Worm (Caenorhabditis elegans): ENCODE measurements around the gene C52E2.5.
"Not testable (repeated sequence)": the region's sequence is repeated elsewhere in the genome, so short reads cannot be mapped to it uniquely, and the experiment has no call there.

C52E2.5 gene

ce11 chrII:1865683-1866431, 23.1 kb upstream of the C52E2.5 start, which contains the start of gene math-15:
Gene math-15, plus strand, starts transcription at chrII:1866381.
- TF ChIP-seq T22C8.4 (GFP tag; IDR thresholded peaks at IDR 0.05) (no peak), tab-1 (GFP tag; IDR thresholded peaks at IDR 0.05) (no peak), cog-1 (tag; optimal IDR thresholded peaks at IDR 0.05) (no peak), ref-1 (GFP tag; conservative IDR thresholded peaks at IDR 0.05) (no peak), med-1 (GFP tag; optimal IDR thresholded peaks at IDR 0.05; ENCODE audit: insufficient read depth) (no peak), ztf-29 (GFP tag; IDR thresholded peaks at IDR 0.05) (no peak), flt-1 (GFP tag; IDR thresholded peaks at IDR 0.05) (no peak), ztf-23 (GFP tag; IDR thresholded peaks at IDR 0.05) (no peak)

- TF ChIP-seq ref-1 (GFP tag; conservative IDR thresholded peaks at IDR 0.05) (no peak), med-1 (GFP tag; optimal IDR thresholded peaks at IDR 0.05; ENCODE audit: insufficient read depth) (no peak), flt-1 (GFP tag; IDR thresholded peaks at IDR 0.05) (no peak), T22C8.4 (GFP tag; IDR thresholded peaks at IDR 0.05) (no peak), ztf-23 (GFP tag; IDR thresholded peaks at IDR 0.05) (no peak), klf-2 (GFP tag; conservative IDR thresholded peaks at IDR 0.05) (no peak), ztf-29 (GFP tag; IDR thresholded peaks at IDR 0.05) (no peak), cog-1 (tag; optimal IDR thresholded peaks at IDR 0.05) (no peak), tab-1 (GFP tag; IDR thresholded peaks at IDR 0.05) (no peak)
Measured at ce11 chrII:1864278-1864677, 21.5 kb upstream of the C52E2.5 start, which contains the start of gene C16C4.17. Gene C16C4.17, plus strand, starts transcription at chrII:1864578.

- TF ChIP-seq tab-1 (GFP tag; IDR thresholded peaks at IDR 0.05); med-1 (GFP tag; optimal IDR thresholded peaks at IDR 0.05; ENCODE audit: insufficient read depth); T22C8.4 (GFP tag; IDR thresholded peaks at IDR 0.05): not testable (repeated sequence)
Measured at ce11 chrII:1862334-1862733, 19.6 kb upstream of the C52E2.5 start, which contains the start of gene fbxb-98. Gene fbxb-98, plus strand, starts transcription at chrII:1862634.

- TF ChIP-seq tab-1, T22C8.4, ztf-23 (GFP tag; IDR thresholded peaks at IDR 0.05): not testable (repeated sequence)
Measured at ce11 chrII:1861285-1861793, 18.6 kb upstream of the C52E2.5 start, which contains the start of gene C16C4.18. Gene C16C4.18, minus strand, starts transcription at chrII:1861335.

ce11 chrII:1854094-1854493, 11.4 kb upstream of the C52E2.5 start, which contains the start of gene fbxb-95:
Gene fbxb-95, plus strand, starts transcription at chrII:1854394.
- TF ChIP-seq med-1 (GFP tag; optimal IDR thresholded peaks at IDR 0.05; ENCODE audit: insufficient read depth); ztf-29 (GFP tag; IDR thresholded peaks at IDR 0.05); ztf-23 (GFP tag; IDR thresholded peaks at IDR 0.05): not testable (repeated sequence)

- no peak for TF ChIP-seq med-1 (GFP tag; optimal IDR thresholded peaks at IDR 0.05; ENCODE audit: insufficient read depth)
- no peak for TF ChIP-seq ref-1 (GFP tag; conservative IDR thresholded peaks at IDR 0.05)
- no peak for TF ChIP-seq klf-2 (GFP tag; conservative IDR thresholded peaks at IDR 0.05)
- no peak for TF ChIP-seq cog-1 (tag; optimal IDR thresholded peaks at IDR 0.05)
- TF ChIP-seq T22C8.4 (GFP tag; IDR thresholded peaks at IDR 0.05), result no peak
- no peak for TF ChIP-seq ztf-23 (GFP tag; IDR thresholded peaks at IDR 0.05)
- no peak for TF ChIP-seq flt-1 (GFP tag; IDR thresholded peaks at IDR 0.05)
- TF ChIP-seq ztf-29 (GFP tag; IDR thresholded peaks at IDR 0.05), result no peak
- no peak for TF ChIP-seq tab-1 (GFP tag; IDR thresholded peaks at IDR 0.05)
Measured at ce11 chrII:1852503-1852902, 9.8 kb upstream of the C52E2.5 start, which contains the start of gene C52E2.2. Gene C52E2.2, plus strand, starts transcription at chrII:1852803.

ce11 chrII:1851716-1852115, 9.0 kb upstream of the C52E2.5 start:
- no peak for TF ChIP-seq T22C8.4 (GFP tag; IDR thresholded peaks at IDR 0.05)
- TF ChIP-seq ztf-23 (GFP tag; IDR thresholded peaks at IDR 0.05), result no peak
- no peak for TF ChIP-seq klf-2 (GFP tag; conservative IDR thresholded peaks at IDR 0.05)
- no peak for TF ChIP-seq cog-1 (tag; optimal IDR thresholded peaks at IDR 0.05)
- TF ChIP-seq ref-1 (GFP tag; conservative IDR thresholded peaks at IDR 0.05), result no peak
- TF ChIP-seq flt-1 (GFP tag; IDR thresholded peaks at IDR 0.05), result no peak

- TF ChIP-seq ztf-29 (GFP tag; IDR thresholded peaks at IDR 0.05) (no peak), flt-1 (GFP tag; IDR thresholded peaks at IDR 0.05) (no peak), tab-1 (GFP tag; IDR thresholded peaks at IDR 0.05) (no peak), klf-2 (GFP tag; conservative IDR thresholded peaks at IDR 0.05) (no peak)
Measured at ce11 chrII:1850840-1851294, 8.1 kb upstream of the C52E2.5 start, which contains the start of gene C52E2.3. Gene C52E2.3, plus strand, starts transcription at chrII:1851244.

- TF ChIP-seq ref-1 (GFP tag; conservative IDR thresholded peaks at IDR 0.05) (no peak), cog-1 (tag; optimal IDR thresholded peaks at IDR 0.05) (no peak)
Measured at ce11 chrII:1850299-1850698, 7.6 kb upstream of the C52E2.5 start, which contains the start of gene fbxb-96. Gene fbxb-96, minus strand, starts transcription at chrII:1850399.

ce11 chrII:1848109-1848508, 5.4 kb upstream of the C52E2.5 start, which contains the start of gene fbxb-97:
Gene fbxb-97, minus strand, starts transcription at chrII:1848161.
- TF ChIP-seq klf-2 (GFP tag; conservative IDR thresholded peaks at IDR 0.05) (no peak), cog-1 (tag; optimal IDR thresholded peaks at IDR 0.05) (no peak), med-1 (GFP tag; optimal IDR thresholded peaks at IDR 0.05; ENCODE audit: insufficient read depth) (no peak), ztf-29 (GFP tag; IDR thresholded peaks at IDR 0.05) (no peak), ref-1 (GFP tag; conservative IDR thresholded peaks at IDR 0.05) (no peak), tab-1 (GFP tag; IDR thresholded peaks at IDR 0.05) (no peak), ztf-23 (GFP tag; IDR thresholded peaks at IDR 0.05) (no peak), T22C8.4 (GFP tag; IDR thresholded peaks at IDR 0.05) (no peak), flt-1 (GFP tag; IDR thresholded peaks at IDR 0.05) (no peak)
